Worm (Caenorhabditis elegans) whole organism, L2 larva: ENCODE measurements around the gene W04E12.4.

ENCODE experiments used
- R02D3.7 ChIP-seq: fragments of 150-350 bp; optimal IDR thresholded peaks from 2 replicates; lab custom pipeline; 2014; ENCODE audit warnings: missing biosample characterization, missing genetic modification characterization
- Y55F3AM.14 ChIP-seq: fragments of 200-800 bp; sonication (Bioruptor generic); optimal IDR thresholded peaks from 2 replicates; lab custom pipeline; 2018; ENCODE audit warnings: mild to moderate bottlenecking, missing genetic modification characterization, missing compliant biosample characterization
- fos-1 ChIP-seq: fragments of 150-350 bp; optimal IDR thresholded peaks from 2 replicates; lab custom pipeline; 2014; ENCODE audit warnings: missing biosample characterization, missing genetic modification characterization
- nhr-25 ChIP-seq: fragments of 150-350 bp; sonication (generic microtip); optimal IDR thresholded peaks from 3 replicates; lab custom pipeline; 2014; ENCODE audit warnings: missing biosample characterization, missing genetic modification characterization
- nhr-77 ChIP-seq: fragments of 150-350 bp; optimal IDR thresholded peaks from 2 replicates; lab custom pipeline; 2014; ENCODE audit warnings: missing biosample characterization, missing genetic modification characterization
- snpc-4 ChIP-seq: fragments of 150-350 bp; optimal IDR thresholded peaks from 2 replicates; lab custom pipeline; 2014; ENCODE audit warnings: missing biosample characterization, missing genetic modification characterization

- no peak for TF ChIP-seq R02D3.7 (tag; lab: Kevin White, UChicago)
- no peak for TF ChIP-seq fos-1 (tag; lab: Kevin White, UChicago)
- TF ChIP-seq nhr-25 (tag; lab: Kevin White, UChicago) = no peak
- no peak for TF ChIP-seq Y55F3AM.14 (GFP tag; lab: Kevin White, UChicago)
- no peak for TF ChIP-seq snpc-4 (tag; lab: Kevin White, UChicago)
- TF ChIP-seq nhr-77 (tag; lab: Kevin White, UChicago) = no peak
Measured at ce11 chrV:19743305-19743704, at the start of gene W04E12.4.
